Worm (Caenorhabditis elegans): ENCODE measurements around the gene AH9.1.

The AH9.1 gene

DNA sequence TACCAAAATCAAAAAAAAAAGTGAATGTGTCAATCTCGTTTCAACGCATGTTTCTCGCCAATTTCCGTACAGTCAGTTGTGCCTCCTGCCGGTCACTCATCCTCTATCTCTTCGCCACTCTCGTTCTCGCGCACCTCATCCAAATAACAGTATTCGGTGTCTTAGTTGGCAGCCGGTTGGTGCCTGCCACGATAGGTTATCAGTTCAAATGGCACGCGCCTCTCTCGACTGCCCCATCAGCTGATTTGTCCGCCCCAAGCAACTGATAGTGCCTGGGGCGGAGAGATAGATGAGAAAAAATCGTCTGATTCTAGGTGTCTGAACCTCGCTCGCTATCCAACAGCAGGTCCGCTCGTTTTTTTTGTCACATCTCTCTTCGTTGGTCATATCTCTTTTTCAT is 31.7 kb downstream of the AH9.1 start (continued):
- no peak for TF ChIP-seq attf-3 (GFP tag; conservative IDR thresholded peaks at IDR 0.05)
- TF ChIP-seq bed-1 (GFP tag; IDR thresholded peaks at IDR 0.05) = no peak
- TF ChIP-seq cebp-1 (GFP tag; IDR thresholded peaks at IDR 0.05) = no peak
- peak; percentile 75 for TF ChIP-seq cebp-1 (tag; optimal IDR thresholded peaks at IDR 0.05)
- TF ChIP-seq pha-4 (tag; optimal IDR thresholded peaks at IDR 0.05) = no peak
- peak; percentile 64 for TF ChIP-seq B0336.3 (GFP tag; IDR thresholded peaks at IDR 0.05)
- no peak for TF ChIP-seq him-1 (tag; optimal IDR thresholded peaks at IDR 0.05)
- TF ChIP-seq ztf-3 (GFP tag; optimal IDR thresholded peaks at IDR 0.05) = no peak
- TF ChIP-seq bed-2 (GFP tag; IDR thresholded peaks at IDR 0.05) = no peak
- no peak for TF ChIP-seq rec-8 (tag; optimal IDR thresholded peaks at IDR 0.05)
- TF ChIP-seq nfya-2 (GFP tag; IDR thresholded peaks at IDR 0.05) = no peak
- no peak for TF ChIP-seq unc-130 (GFP tag; optimal IDR thresholded peaks at IDR 0.05)
- TF ChIP-seq nhr-179 (tag; optimal IDR thresholded peaks at IDR 0.05) = no peak
- no peak for TF ChIP-seq unc-62 (GFP tag; optimal IDR thresholded peaks at IDR 0.05)
- no peak for TF ChIP-seq B0035.1 (tag; optimal IDR thresholded peaks at IDR 0.05)
- peak; percentile 96 for TF ChIP-seq nhr-80 (tag; optimal IDR thresholded peaks at IDR 0.05)
- peak; percentile 28 for TF ChIP-seq nhr-90 (tag; optimal IDR thresholded peaks at IDR 0.05)
- no peak for TF ChIP-seq B0261.1 (tag; optimal IDR thresholded peaks at IDR 0.05)
- no peak for TF ChIP-seq T07F8.4 (tag; optimal IDR thresholded peaks at IDR 0.05)
- TF ChIP-seq atf-7 (tag; optimal IDR thresholded peaks at IDR 0.05) = peak; percentile 62
- TF ChIP-seq hsf-1 (GFP tag; IDR thresholded peaks at IDR 0.05) = no peak
- no peak for TF ChIP-seq lin-54 (GFP tag; optimal IDR thresholded peaks at IDR 0.05)
- peak; percentile 51; the same call in 1 of the 2 replicates for TF ChIP-seq nfyb-1 (GFP tag; IDR thresholded peaks at IDR 0.05)
- TF ChIP-seq K11D2.4 (GFP tag; IDR thresholded peaks at IDR 0.05) = peak; percentile 52; the same call in 1 of the 2 replicates
- TF ChIP-seq F49E8.2 (tag; optimal IDR thresholded peaks at IDR 0.05; ENCODE audit: insufficient read depth) = no peak
- no peak for TF ChIP-seq aptf-3 (GFP tag; IDR thresholded peaks at IDR 0.05)

DNA sequence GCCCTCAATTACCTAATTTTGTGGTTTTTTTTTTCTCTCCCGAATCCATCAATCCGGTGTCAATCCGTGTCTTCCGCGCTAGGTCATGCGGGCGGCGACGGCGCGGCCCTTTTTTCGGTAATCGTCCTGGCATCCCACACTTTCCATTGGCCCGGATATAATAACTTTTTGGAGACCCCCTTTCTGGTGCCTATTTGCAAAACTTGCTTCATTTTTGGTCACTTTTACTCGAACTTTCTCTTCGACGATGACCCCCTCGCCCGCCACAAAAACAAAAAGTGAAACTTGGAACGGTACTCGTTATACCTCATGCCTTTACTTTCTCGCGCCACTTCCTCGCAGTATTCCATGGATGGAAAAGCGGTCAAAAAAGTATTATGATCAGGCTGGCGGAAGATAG is 32.4 kb downstream of the AH9.1 start:
- no peak for TF ChIP-seq let-526 (GFP tag; IDR thresholded peaks at IDR 0.05)
- TF ChIP-seq K12H6.12 (tag; optimal IDR thresholded peaks at IDR 0.05) = no peak
- 0 out of 2 replicates have a peak, but pooled peaks have one; percentile 28 for TF ChIP-seq zfh-2 (GFP tag; conservative IDR thresholded peaks at IDR 0.05)
- no peak for TF ChIP-seq attf-6 (GFP tag; IDR thresholded peaks at IDR 0.05)
- no peak for TF ChIP-seq dpl-1 (GFP tag; optimal IDR thresholded peaks at IDR 0.05)
- TF ChIP-seq rec-8 (tag; optimal IDR thresholded peaks at IDR 0.05) = no peak
- TF ChIP-seq unc-130 (GFP tag; optimal IDR thresholded peaks at IDR 0.05) = no peak
- no peak for TF ChIP-seq rcor-1 (GFP tag; IDR thresholded peaks at IDR 0.05)

DNA sequence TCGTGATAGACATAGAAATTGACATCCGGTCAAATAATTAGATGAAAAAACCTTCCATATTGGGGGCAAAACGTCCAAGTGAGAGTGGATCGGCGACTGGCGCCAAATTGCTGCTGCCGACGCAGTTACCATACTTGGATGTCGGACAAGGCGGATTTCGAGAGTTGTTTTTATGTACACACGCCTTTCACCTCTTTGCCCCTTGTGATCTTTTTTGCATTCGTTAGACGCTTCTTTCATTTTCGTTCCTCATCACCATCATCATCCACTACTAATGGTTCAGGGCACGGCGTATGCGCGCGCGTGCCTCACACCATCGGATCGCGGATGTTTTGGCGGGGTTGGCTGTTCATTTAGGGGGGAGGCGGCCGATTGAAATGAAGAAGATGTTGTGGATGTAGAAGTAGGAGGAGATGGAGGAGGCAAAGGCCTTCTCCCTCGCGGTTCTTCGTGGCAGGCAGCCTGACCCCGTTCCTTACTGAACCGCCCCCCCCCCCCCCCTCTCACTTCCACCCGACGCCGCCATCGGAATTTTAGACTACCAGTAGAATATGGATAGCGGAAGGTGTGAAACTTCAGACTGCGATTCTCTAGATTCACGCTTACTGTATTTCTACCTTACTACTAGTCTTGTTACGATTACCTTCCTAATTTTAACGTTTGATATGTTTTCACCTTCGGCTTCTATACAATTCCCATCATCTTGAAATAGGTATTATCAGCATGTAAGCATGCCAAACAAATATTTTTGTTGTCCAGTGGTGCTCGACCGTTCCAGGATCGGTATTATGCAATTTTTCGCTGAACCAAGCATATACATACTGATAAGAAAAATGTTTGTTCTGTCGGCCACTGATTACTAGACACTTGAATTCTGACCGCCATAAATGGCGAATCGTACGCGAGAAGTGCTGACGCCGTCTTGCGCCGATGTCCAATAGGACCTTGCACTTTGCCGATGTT is 33.1 kb downstream of the AH9.1 start:
- TF ChIP-seq ekl-4 (GFP tag; IDR thresholded peaks at IDR 0.05) (0 out of 2 replicates have a peak, but pooled peaks have one; percentile 28), zfh-2 (GFP tag; conservative IDR thresholded peaks at IDR 0.05) (peak; percentile 85), mel-28 (tag; optimal IDR thresholded peaks at IDR 0.05; ENCODE audit: borderline replicate concordance) (no peak), egrh-3 (GFP tag; IDR thresholded peaks at IDR 0.05) (peak; percentile 78; the same call in 1 of the 2 replicates), F37B4.10 (GFP tag; IDR thresholded peaks at IDR 0.05) (0 out of 2 replicates have a peak, but pooled peaks have one; percentile 18), nhr-80 (tag; optimal IDR thresholded peaks at IDR 0.05) (peak; percentile 16)
